Fruit fly (Drosophila melanogaster) whole organism, embryonic: ENCODE results near the gene CG43886.

ENCODE experiments used
- Awh ChIP-seq: fragments of 200-800 bp; sonication (Bioruptor generic); IDR thresholded peaks from 2 replicates; pipeline ENCODE4, ENCODE4 v1.3.6; 2022; ENCODE audit warnings: missing biosample characterization, missing genetic modification characterization
- C15 ChIP-seq: fragments of 200-800 bp; sonication (Bioruptor generic); IDR thresholded peaks from 3 replicates; pipeline ENCODE4 v1.3.6; 2022; ENCODE audit warnings: missing biosample characterization, missing genetic modification characterization
- CG10366 ChIP-seq: fragments of 200-800 bp; sonication (Bioruptor generic); IDR thresholded peaks from 2 replicates; pipeline ENCODE4 v1.3.6; 2022; ENCODE audit warnings: missing biosample characterization, missing genetic modification characterization
- CG10543 ChIP-seq: fragments of 200-800 bp; sonication (Bioruptor generic); optimal IDR thresholded peaks from 3 replicates; lab custom pipeline; 2017; ENCODE audit warnings: missing biosample characterization, mild to moderate bottlenecking, missing genetic modification characterization, moderate library complexity
- CG10959 ChIP-seq: fragments of 200-800 bp; sonication (Bioruptor generic); IDR thresholded peaks from 2 replicates; pipeline ENCODE4 v1.3.6; 2022; ENCODE audit warnings: missing biosample characterization, missing genetic modification characterization
- CG13123 ChIP-seq: fragments of 200-800 bp; sonication (Bioruptor generic); optimal IDR thresholded peaks from 2 replicates; lab custom pipeline; 2016; ENCODE audit warnings: missing biosample characterization, missing genetic modification characterization
- CG13624 ChIP-seq: fragments of 200-800 bp; sonication (Bioruptor generic); optimal IDR thresholded peaks from 2 replicates; lab custom pipeline; 2016; ENCODE audit warnings: missing biosample characterization, missing genetic modification characterization
- CG16779 ChIP-seq: fragments of 200-800 bp; sonication (Bioruptor generic); IDR thresholded peaks from 2 replicates; pipeline ENCODE4 v1.3.6; 2022; ENCODE audit warnings: missing biosample characterization, missing genetic modification characterization
- CG17361 ChIP-seq: fragments of 200-800 bp; sonication (Bioruptor generic); IDR thresholded peaks from 3 replicates; pipeline ENCODE4 v1.3.6; 2022; ENCODE audit warnings: missing biosample characterization, missing genetic modification characterization
- CG2120 ChIP-seq: fragments of 200-800 bp; sonication (Bioruptor generic); optimal IDR thresholded peaks from 3 replicates; lab custom pipeline; 2016; ENCODE audit warnings: missing biosample characterization, missing genetic modification characterization
- CG30020 ChIP-seq: fragments of 200-800 bp; optimal IDR thresholded peaks from 2 replicates; lab custom pipeline; 2019; ENCODE audit warnings: missing biosample characterization, mild to moderate bottlenecking, missing genetic modification characterization, moderate library complexity
- CG31441 ChIP-seq: fragments of 200-800 bp; sonication (Bioruptor generic); IDR thresholded peaks from 2 replicates; pipeline ENCODE4 v1.3.6; 2022; ENCODE audit warnings: missing biosample characterization, missing genetic modification characterization
- CG3407 ChIP-seq: fragments of 200-800 bp; sonication (Bioruptor generic); optimal IDR thresholded peaks from 2 replicates; lab custom pipeline; 2018; ENCODE audit warnings: missing biosample characterization, mild to moderate bottlenecking, missing genetic modification characterization
- CG3838 ChIP-seq: fragments of 200-800 bp; sonication (Bioruptor generic); optimal IDR thresholded peaks from 3 replicates; lab custom pipeline; 2016; ENCODE audit warnings: missing biosample characterization, missing genetic modification characterization
- CG43689 ChIP-seq: fragments of 200-800 bp; sonication (Bioruptor generic); IDR thresholded peaks from 2 replicates; pipeline ENCODE4 v1.3.6; 2022; ENCODE audit warnings: missing biosample characterization, missing genetic modification characterization
- CG4820 ChIP-seq: fragments of 200-800 bp; sonication (Bioruptor generic); optimal IDR thresholded peaks from 3 replicates; lab custom pipeline; 2016; ENCODE audit warnings: missing biosample characterization, missing genetic modification characterization
- CG6791 ChIP-seq: fragments of 200-800 bp; sonication (Bioruptor generic); IDR thresholded peaks from 3 replicates; pipeline ENCODE4 v1.3.6; 2022; ENCODE audit warnings: missing biosample characterization, missing genetic modification characterization; ENCODE audit not compliant: partially characterized antibody
- CG8944 ChIP-seq: fragments of 200-800 bp; sonication (Bioruptor generic); optimal IDR thresholded peaks from 3 replicates; lab custom pipeline; 2016; ENCODE audit warnings: missing biosample characterization, missing genetic modification characterization
- CG9609 ChIP-seq: fragments of 200-800 bp; sonication (Bioruptor generic); optimal IDR thresholded peaks from 3 replicates; lab custom pipeline; 2016; ENCODE audit warnings: missing biosample characterization, missing genetic modification characterization
- Camta ChIP-seq: fragments of 200-800 bp; sonication (Bioruptor generic); optimal IDR thresholded peaks from 2 replicates; lab custom pipeline; 2016; ENCODE audit warnings: missing biosample characterization, missing genetic modification characterization
- CrebB ChIP-seq: fragments of 200-800 bp; sonication (Bioruptor generic); optimal IDR thresholded peaks from 3 replicates; lab custom pipeline; 2018; ENCODE audit warnings: missing biosample characterization, mild to moderate bottlenecking, missing genetic modification characterization
- Hr3 ChIP-seq: fragments of 200-800 bp; sonication (Bioruptor generic); optimal IDR thresholded peaks from 3 replicates; lab custom pipeline; 2016; ENCODE audit warnings: missing biosample characterization, missing genetic modification characterization
- Hr78 ChIP-seq, 2 experiments: fragments of 200-800 bp in 1 of 2; fragments of >200 bp in 1 of 2; sonication (Bioruptor generic) in 1 of 2; optimal IDR thresholded peaks; 2 replicates each; lab custom pipeline; 2017 to 2019; ENCODE audit warnings: missing biosample characterization in 2 of 2, missing genetic modification characterization in 2 of 2, mild to moderate bottlenecking in 1 of 2, moderate library complexity in 1 of 2
- MTF-1 ChIP-seq: fragments of 200-800 bp; sonication (Bioruptor generic); optimal IDR thresholded peaks from 2 replicates; lab custom pipeline; 2018; ENCODE audit warnings: missing biosample characterization, mild to moderate bottlenecking, missing genetic modification characterization, borderline replicate concordance
- Mad ChIP-seq: fragments of 200-800 bp; sonication (Bioruptor generic); optimal IDR thresholded peaks from 2 replicates; lab custom pipeline; 2016; ENCODE audit warnings: missing biosample characterization, missing genetic modification characterization
- NC2β ChIP-seq: fragments of 200-800 bp; sonication (Bioruptor generic); optimal IDR thresholded peaks from 2 replicates; lab custom pipeline; 2016; ENCODE audit warnings: missing biosample characterization, missing genetic modification characterization
- Side ChIP-seq: fragments of 200-800 bp; sonication (Bioruptor generic); optimal IDR thresholded peaks from 2 replicates; lab custom pipeline; 2016; ENCODE audit warnings: missing biosample characterization, missing genetic modification characterization
- Sox100B ChIP-seq: fragments of 200-800 bp; sonication (Bioruptor generic); optimal IDR thresholded peaks from 3 replicates; lab custom pipeline; 2018; ENCODE audit warnings: missing biosample characterization, mild to moderate bottlenecking, missing genetic modification characterization
- Usf ChIP-seq: fragments of 200-800 bp; sonication (Bioruptor generic); optimal IDR thresholded peaks from 2 replicates; lab custom pipeline; 2017; ENCODE audit warnings: missing genotype, missing biosample characterization, missing genetic modification characterization
- ara ChIP-seq: fragments of 200-800 bp; sonication (Bioruptor generic); IDR thresholded peaks from 2 replicates; pipeline ENCODE4 v1.3.6; 2022; ENCODE audit warnings: missing biosample characterization, missing genetic modification characterization
- az2 ChIP-seq: fragments of 200-800 bp; sonication (Bioruptor generic); optimal IDR thresholded peaks from 3 replicates; lab custom pipeline; 2016; ENCODE audit warnings: missing biosample characterization, missing genetic modification characterization
- br ChIP-seq: fragments of >200 bp; optimal IDR thresholded peaks from 2 replicates; lab custom pipeline; 2017
- crc ChIP-seq: fragments of 200-800 bp; sonication (Bioruptor generic); optimal IDR thresholded peaks from 2 replicates; lab custom pipeline; 2016; ENCODE audit warnings: missing biosample characterization, missing genetic modification characterization
- cwo ChIP-seq: fragments of 200-800 bp; sonication (Bioruptor generic); optimal IDR thresholded peaks from 3 replicates; lab custom pipeline; 2017; ENCODE audit warnings: missing biosample characterization, missing genetic modification characterization, mild to moderate bottlenecking, moderate library complexity, missing genetic modification reagents
- dmrt99B ChIP-seq: fragments of 200-800 bp; sonication (Bioruptor generic); optimal IDR thresholded peaks from 2 replicates; lab custom pipeline; 2018; ENCODE audit warnings: missing biosample characterization, mild to moderate bottlenecking, missing genetic modification characterization, moderate library complexity
- eyg ChIP-seq: fragments of 200-800 bp; sonication (Bioruptor generic); optimal IDR thresholded peaks from 3 replicates; lab custom pipeline; 2016; ENCODE audit warnings: missing biosample characterization, missing genetic modification characterization
- gcm ChIP-seq: fragments of 200-800 bp; sonication (Bioruptor generic); optimal IDR thresholded peaks from 2 replicates; lab custom pipeline; 2019; ENCODE audit warnings: missing biosample characterization, mild to moderate bottlenecking, missing genetic modification characterization, moderate library complexity
- gcm2 ChIP-seq: fragments of 200-800 bp; sonication (Bioruptor generic); optimal IDR thresholded peaks from 2 replicates; lab custom pipeline; 2016; ENCODE audit warnings: missing biosample characterization, missing genetic modification characterization
- gfzf ChIP-seq: fragments of 200-800 bp; sonication (Bioruptor generic); optimal IDR thresholded peaks from 2 replicates; lab custom pipeline; 2016; ENCODE audit warnings: missing biosample characterization, mild to moderate bottlenecking, missing genetic modification characterization, moderate library complexity
- kay ChIP-seq: fragments of 200-800 bp; sonication (Bioruptor generic); optimal IDR thresholded peaks from 2 replicates; lab custom pipeline; 2016; ENCODE audit warnings: missing biosample characterization, missing genetic modification characterization
- mirr ChIP-seq: fragments of 200-800 bp; sonication (Bioruptor generic); optimal IDR thresholded peaks from 3 replicates; lab custom pipeline; 2018; ENCODE audit warnings: missing biosample characterization, mild to moderate bottlenecking, missing genetic modification characterization
- odd ChIP-seq: fragments of 200-800 bp; sonication (Bioruptor generic); optimal IDR thresholded peaks from 2 replicates; lab custom pipeline; 2017; ENCODE audit warnings: missing biosample characterization, mild to moderate bottlenecking, missing genetic modification characterization
- onecut ChIP-seq: fragments of 200-800 bp; sonication (Bioruptor generic); IDR thresholded peaks from 2 replicates; pipeline ENCODE4 v1.3.6; 2022; ENCODE audit warnings: missing biosample characterization, missing genetic modification characterization
- pros ChIP-seq: fragments of 200-800 bp; sonication (Bioruptor generic); optimal IDR thresholded peaks from 3 replicates; lab custom pipeline; 2019; ENCODE audit warnings: missing biosample characterization, mild to moderate bottlenecking, missing genetic modification characterization, moderate library complexity
- rib ChIP-seq: fragments of 200-800 bp; sonication (Bioruptor generic); IDR thresholded peaks from 2 replicates; pipeline ENCODE4 v1.3.6; 2022; ENCODE audit warnings: missing biosample characterization, missing genetic modification characterization
- sens ChIP-seq: fragments of 200-800 bp; sonication (Bioruptor generic); peaks from one replicate; lab custom pipeline; 2016; ENCODE audit warnings: missing biosample characterization, missing genetic modification characterization
- sens-2 ChIP-seq: fragments of 200-800 bp; sonication (Bioruptor generic); IDR thresholded peaks from 2 replicates; pipeline ENCODE4 v1.3.6; 2022; ENCODE audit warnings: missing biosample characterization, missing genetic modification characterization
- sob ChIP-seq: fragments of 200-800 bp; sonication (Bioruptor generic); IDR thresholded peaks from 2 replicates; pipeline ENCODE4 v1.3.6; 2022; ENCODE audit warnings: missing biosample characterization, missing genetic modification characterization
- sqz ChIP-seq: fragments of 200-800 bp; sonication (Bioruptor generic); optimal IDR thresholded peaks from 3 replicates; lab custom pipeline; 2018; ENCODE audit warnings: missing biosample characterization, mild to moderate bottlenecking, missing genetic modification characterization
- tap ChIP-seq: fragments of 200-800 bp; optimal IDR thresholded peaks from 3 replicates; lab custom pipeline; 2019; ENCODE audit warnings: missing biosample characterization, mild to moderate bottlenecking, missing genetic modification characterization, moderate library complexity

CG43886 gene

DNA sequence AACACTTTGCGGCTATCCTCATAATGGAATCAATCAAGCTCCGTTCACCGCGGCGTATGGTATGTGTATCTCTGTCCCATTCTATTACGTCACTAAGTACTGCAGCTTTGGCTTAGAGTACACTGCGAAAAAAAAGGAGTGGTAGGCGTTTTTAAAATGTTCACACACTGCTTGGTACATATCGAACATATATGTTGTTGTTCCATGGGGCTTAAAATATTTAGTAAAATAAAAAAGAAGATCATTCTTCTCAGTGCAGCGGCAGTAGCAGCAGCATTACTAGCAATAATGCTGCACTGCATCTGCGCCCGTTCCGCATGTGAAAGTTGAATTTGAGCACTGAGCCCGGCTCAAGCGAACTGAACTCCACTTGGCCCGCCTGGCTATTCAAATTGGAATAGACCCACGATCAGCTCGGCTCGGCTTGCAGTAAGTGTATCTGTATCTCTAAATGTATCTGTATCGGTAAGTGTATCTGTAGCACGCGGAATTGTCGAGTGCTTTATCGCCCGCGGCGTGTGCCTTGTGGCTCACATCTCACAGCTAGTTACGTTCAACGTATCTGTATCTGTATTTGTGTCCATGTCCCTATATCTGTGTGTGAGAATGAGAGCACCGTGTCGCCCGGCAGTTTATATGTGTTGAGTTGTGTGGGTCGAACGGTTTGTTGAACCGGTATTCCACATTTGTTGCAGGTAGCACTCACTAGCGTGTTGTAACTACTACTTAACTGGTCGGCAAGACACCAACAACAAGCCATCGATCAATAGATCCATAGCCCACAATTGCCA is 6.2 kb downstream of the CG43886 start (continued):
- TF ChIP-seq gfzf (GFP tag; lab: Kevin White, UChicago) (no peak), br (no peak), CG2120 (GFP tag; lab: Kevin White, UChicago) (no peak), az2 (GFP tag; lab: Kevin White, UChicago) (peak; percentile 51), dmrt99B (tag; lab: Kevin White, UChicago) (peak; percentile 80), C15 (no peak), CG31441 (peak; percentile 61), NC2β (GFP tag; lab: Kevin White, UChicago) (peak; percentile 10), gcm2 (GFP tag; lab: Kevin White, UChicago) (no peak), CG10543 (GFP tag; lab: Kevin White, UChicago) (no peak), Hr78 (GFP tag; optimal IDR thresholded peaks at IDR 0.05; lab: Kevin White, UChicago) (no peak), Side (GFP tag; lab: Kevin White, UChicago) (peak; percentile 26), CG3838 (GFP tag; lab: Kevin White, UChicago) (no peak), crc (GFP tag; lab: Kevin White, UChicago) (no peak), CrebB (tag; lab: Kevin White, UChicago) (no peak), odd (GFP tag; lab: Kevin White, UChicago) (no peak), cwo (GFP tag; lab: Kevin White, UChicago) (peak; percentile 7), Sox100B (GFP tag; lab: Kevin White, UChicago) (peak; percentile 60), CG13624 (GFP tag; lab: Kevin White, UChicago) (no peak), MTF-1 (GFP tag; lab: Kevin White, UChicago) (no peak), CG6791 (GFP tag; lab: Robert Waterston, UW) (no peak), mirr (GFP tag; lab: Kevin White, UChicago) (no peak), sens-2 (GFP tag; lab: Robert Waterston, UW) (no peak), Mad (GFP tag; lab: Kevin White, UChicago) (peak; percentile 42), CG17361 (0 out of 3 replicates have a peak, but pooled peaks have one; percentile 29), eyg (GFP tag; lab: Kevin White, UChicago) (no peak), CG8944 (peak; percentile 42), onecut (GFP tag; lab: Robert Waterston, UW) (peak; percentile 44; the same call in 1 of the 2 replicates), CG10959 (GFP tag; lab: Robert Waterston, UW) (no peak), pros (GFP tag; lab: Kevin White, UChicago) (no peak), sob (GFP tag; lab: Robert Waterston, UW) (peak; percentile 46; the same call in 1 of the 2 replicates), Hr3 (GFP tag; lab: Kevin White, UChicago) (peak; percentile 43), ara (GFP tag; lab: Robert Waterston, UW) (peak; percentile 29; the same call in 1 of the 2 replicates), CG30020 (tag; lab: Kevin White, UChicago) (no peak), tap (tag; lab: Kevin White, UChicago) (peak; percentile 61), sens (GFP tag; lab: Kevin White, UChicago) (peak; percentile 92), CG10366 (peak; percentile 67), CG4820 (peak; percentile 56), CG16779 (GFP tag; lab: Robert Waterston, UW) (no peak), CG3407 (GFP tag; lab: Kevin White, UChicago) (no peak), CG13123 (GFP tag; lab: Kevin White, UChicago) (no peak), CG9609 (GFP tag; lab: Kevin White, UChicago) (peak; percentile 44), Usf (GFP tag; lab: Kevin White, UChicago) (no peak), gcm (peak; percentile 12), CG43689 (GFP tag; lab: Robert Waterston, UW) (no peak; the same call in 1 of the 2 replicates), Camta (GFP tag; lab: Kevin White, UChicago) (peak; percentile 26), kay (no peak), Awh (GFP tag; lab: Robert Waterston, UW) (peak; percentile 47; the same call in 1 of the 2 replicates), rib (GFP tag; lab: Robert Waterston, UW) (no peak), sqz (GFP tag; lab: Kevin White, UChicago) (peak; percentile 27)
